Fruit fly (Drosophila melanogaster) whole organism, prepupa: ENCODE measurements around the gene CG13398.

Experiments used
- CG10631 ChIP-seq: fragments of 200-800 bp; sonication (Bioruptor generic); optimal IDR thresholded peaks from 2 replicates; lab custom pipeline; 2016; ENCODE audit warnings: missing biosample characterization, missing genetic modification characterization
- CG10669 ChIP-seq: fragments of 200-800 bp; sonication (Bioruptor generic); optimal IDR thresholded peaks from 3 replicates; lab custom pipeline; 2018; ENCODE audit warnings: missing biosample characterization, mild to moderate bottlenecking, missing genetic modification characterization, moderate library complexity
- CG11294 ChIP-seq: fragments of 200-800 bp; sonication (Bioruptor generic); IDR thresholded peaks from 2 replicates; pipeline ENCODE4 v1.3.6; 2022; ENCODE audit warnings: missing biosample characterization, missing genetic modification characterization
- CG15336 ChIP-seq: fragments of 200-800 bp; sonication (Bioruptor generic); IDR thresholded peaks from 2 replicates; pipeline ENCODE4 v1.3.6; 2022; ENCODE audit warnings: missing biosample characterization, missing genetic modification characterization
- CG1621 ChIP-seq: fragments of 200-800 bp; sonication (Bioruptor generic); optimal IDR thresholded peaks from 3 replicates; lab custom pipeline; 2018; ENCODE audit warnings: missing biosample characterization, mild to moderate bottlenecking, missing genetic modification characterization
- CG16779 ChIP-seq: fragments of 200-800 bp; sonication (Bioruptor generic); optimal IDR thresholded peaks from 3 replicates; lab custom pipeline; 2017; ENCODE audit warnings: missing biosample characterization, mild to moderate bottlenecking, missing genetic modification characterization
- CG3032 ChIP-seq: fragments of 200-800 bp; optimal IDR thresholded peaks from 2 replicates; lab custom pipeline; 2019; ENCODE audit warnings: missing biosample characterization, mild to moderate bottlenecking, missing genetic modification characterization, moderate library complexity
- CG31627 ChIP-seq: fragments of 200-800 bp; sonication (Bioruptor generic); optimal IDR thresholded peaks from 3 replicates; lab custom pipeline; 2016; ENCODE audit warnings: missing biosample characterization, missing genetic modification characterization
- CG32006 ChIP-seq: fragments of 200-800 bp; sonication (Bioruptor generic); optimal IDR thresholded peaks from 3 replicates; lab custom pipeline; 2017; ENCODE audit warnings: missing biosample characterization, mild to moderate bottlenecking, missing genetic modification characterization
- CG34406 ChIP-seq: fragments of 200-800 bp; sonication (Bioruptor generic); optimal IDR thresholded peaks from 3 replicates; lab custom pipeline; 2016; ENCODE audit warnings: missing biosample characterization, missing genetic modification characterization
- CG3919 ChIP-seq: fragments of 200-800 bp; sonication (Bioruptor generic); optimal IDR thresholded peaks from 3 replicates; lab custom pipeline; 2016; ENCODE audit warnings: missing biosample characterization, missing genetic modification characterization
- CG4318 ChIP-seq: fragments of 200-800 bp; sonication (Bioruptor generic); optimal IDR thresholded peaks from 3 replicates; lab custom pipeline; 2017; ENCODE audit warnings: missing biosample characterization, mild to moderate bottlenecking, missing genetic modification characterization
- CG6163 ChIP-seq: fragments of 200-800 bp; sonication (Bioruptor generic); IDR thresholded peaks from 3 replicates; pipeline ENCODE4 v1.3.6; 2022; ENCODE audit warnings: missing biosample characterization, missing genetic modification characterization
- CG6276 ChIP-seq: fragments of 200-800 bp; sonication (Bioruptor generic); optimal IDR thresholded peaks from 2 replicates; lab custom pipeline; 2017; ENCODE audit warnings: missing biosample characterization, mild to moderate bottlenecking, missing genetic modification characterization
- CG6792 ChIP-seq: fragments of 200-800 bp; sonication (Bioruptor generic); optimal IDR thresholded peaks from 3 replicates; lab custom pipeline; 2016; ENCODE audit warnings: missing biosample characterization, missing genetic modification characterization
- CG6808 ChIP-seq: fragments of 200-800 bp; sonication (Bioruptor generic); optimal IDR thresholded peaks from 3 replicates; lab custom pipeline; 2017; ENCODE audit warnings: missing biosample characterization, missing genetic modification characterization, mild to moderate bottlenecking, moderate library complexity, missing genetic modification reagents
- CG6854 ChIP-seq: fragments of 200-800 bp; sonication (Bioruptor generic); optimal IDR thresholded peaks from 2 replicates; lab custom pipeline; 2017; ENCODE audit warnings: missing biosample characterization, mild to moderate bottlenecking, missing genetic modification characterization
- CG7368 ChIP-seq: fragments of 200-800 bp; sonication (Bioruptor generic); optimal IDR thresholded peaks from 3 replicates; lab custom pipeline; 2016; ENCODE audit warnings: missing biosample characterization, missing genetic modification characterization
- CG8119 ChIP-seq: fragments of 200-800 bp; sonication (Bioruptor generic); IDR thresholded peaks from 3 replicates; pipeline ENCODE4 v1.3.6; 2022; ENCODE audit warnings: missing biosample characterization, missing genetic modification characterization
- CG8319 ChIP-seq: fragments of 200-800 bp; sonication (Bioruptor generic); optimal IDR thresholded peaks from 3 replicates; lab custom pipeline; 2016; ENCODE audit warnings: missing biosample characterization, missing genetic modification characterization
- CG8632 ChIP-seq: fragments of 200-800 bp; sonication (Bioruptor generic); optimal IDR thresholded peaks from 3 replicates; lab custom pipeline; 2016; ENCODE audit warnings: missing biosample characterization, missing genetic modification characterization
- CG9139 ChIP-seq: fragments of 200-800 bp; sonication (Bioruptor generic); optimal IDR thresholded peaks from 3 replicates; lab custom pipeline; 2017; ENCODE audit warnings: missing biosample characterization, mild to moderate bottlenecking, missing genetic modification characterization
- Eip78C ChIP-seq: fragments of 200-800 bp; sonication (Bioruptor generic); peaks from one replicate; lab custom pipeline; 2016; ENCODE audit warnings: missing biosample characterization, missing genetic modification characterization
- Eip93F ChIP-seq: fragments of 200-800 bp; sonication (Bioruptor generic); optimal IDR thresholded peaks from 2 replicates; lab custom pipeline; 2016; ENCODE audit warnings: missing biosample characterization, mild to moderate bottlenecking, missing genetic modification characterization
- Ets21C ChIP-seq: fragments of 200-800 bp; sonication (Bioruptor generic); optimal IDR thresholded peaks from 3 replicates; lab custom pipeline; 2016; ENCODE audit warnings: missing biosample characterization, missing genetic modification characterization
- Gug ChIP-seq: fragments of 200-800 bp; sonication (Bioruptor generic); IDR thresholded peaks from 2 replicates; pipeline ENCODE4 v1.3.6; 2022; ENCODE audit warnings: missing biosample characterization, missing genetic modification characterization
- Hr39 ChIP-seq: fragments of 200-800 bp; sonication (Bioruptor generic); optimal IDR thresholded peaks from 2 replicates; lab custom pipeline; 2016; ENCODE audit warnings: missing biosample characterization, missing genetic modification characterization
- Hr4 ChIP-seq: fragments of 200-800 bp; sonication (Bioruptor generic); optimal IDR thresholded peaks from 3 replicates; lab custom pipeline; 2016; ENCODE audit warnings: missing biosample characterization, missing genetic modification characterization
- Lpt ChIP-seq: fragments of 200-800 bp; sonication (Bioruptor generic); optimal IDR thresholded peaks from 3 replicates; lab custom pipeline; 2016; ENCODE audit warnings: missing biosample characterization, missing genetic modification characterization
- Met ChIP-seq: fragments of 200-800 bp; sonication (Bioruptor generic); optimal IDR thresholded peaks from 3 replicates; lab custom pipeline; 2016; ENCODE audit warnings: missing biosample characterization, missing genetic modification characterization
- Smox ChIP-seq: fragments of 200-800 bp; sonication (Bioruptor generic); optimal IDR thresholded peaks from 3 replicates; lab custom pipeline; 2016; ENCODE audit warnings: missing biosample characterization, missing genetic modification characterization
- Sox102F ChIP-seq: fragments of 200-800 bp; sonication (Bioruptor generic); optimal IDR thresholded peaks from 2 replicates; lab custom pipeline; 2016; ENCODE audit warnings: missing biosample characterization, mild to moderate bottlenecking, missing genetic modification characterization
- Sox14 ChIP-seq: fragments of 200-800 bp; sonication (Bioruptor generic); optimal IDR thresholded peaks from 3 replicates; lab custom pipeline; 2016; ENCODE audit warnings: missing biosample characterization, missing genetic modification characterization
- Sox15 ChIP-seq: fragments of 200-800 bp; sonication (Bioruptor generic); optimal IDR thresholded peaks from 3 replicates; lab custom pipeline; 2016; ENCODE audit warnings: missing biosample characterization, missing genetic modification characterization
- acj6 ChIP-seq: fragments of 200-800 bp; sonication (Bioruptor generic); optimal IDR thresholded peaks from 3 replicates; lab custom pipeline; 2016; ENCODE audit warnings: missing biosample characterization, missing genetic modification characterization
- cyc ChIP-seq: fragments of 200-800 bp; sonication (Bioruptor generic); optimal IDR thresholded peaks from 3 replicates; lab custom pipeline; 2016; ENCODE audit warnings: missing biosample characterization, missing genetic modification characterization
- dac ChIP-seq: fragments of 200-800 bp; sonication (Bioruptor generic); optimal IDR thresholded peaks from 2 replicates; lab custom pipeline; 2017; ENCODE audit warnings: missing biosample characterization, mild to moderate bottlenecking, missing genetic modification characterization
- dsx ChIP-seq: fragments of 200-800 bp; optimal IDR thresholded peaks from 3 replicates; lab custom pipeline; 2019; ENCODE audit warnings: missing biosample characterization, mild to moderate bottlenecking, missing genetic modification characterization, moderate library complexity; ENCODE audit not compliant: poor library complexity, severe bottlenecking
- eg ChIP-seq: fragments of 200-800 bp; sonication (Bioruptor generic); IDR thresholded peaks from 3 replicates; pipeline ENCODE4 v1.3.6; 2022; ENCODE audit warnings: missing biosample characterization, missing genetic modification characterization
- esn ChIP-seq: fragments of 200-800 bp; sonication (Bioruptor generic); optimal IDR thresholded peaks from 2 replicates; lab custom pipeline; 2016; ENCODE audit warnings: missing biosample characterization, mild to moderate bottlenecking, missing genetic modification characterization, moderate library complexity
- fd59A ChIP-seq: fragments of 200-800 bp; sonication (Bioruptor generic); optimal IDR thresholded peaks from 2 replicates; lab custom pipeline; 2017; ENCODE audit warnings: missing biosample characterization, mild to moderate bottlenecking, missing genetic modification characterization, missing genetic modification reagents
- fkh ChIP-seq: fragments of 200-800 bp; sonication (Bioruptor generic); optimal IDR thresholded peaks from 3 replicates; lab custom pipeline; 2017; ENCODE audit warnings: missing biosample characterization, mild to moderate bottlenecking, missing genetic modification characterization, moderate library complexity
- lz ChIP-seq: fragments of 200-800 bp; sonication (Bioruptor generic); optimal IDR thresholded peaks from 3 replicates; lab custom pipeline; 2016; ENCODE audit warnings: missing biosample characterization, missing genetic modification characterization
- net ChIP-seq: fragments of 200-800 bp; sonication (Bioruptor generic); optimal IDR thresholded peaks from 3 replicates; lab custom pipeline; 2016; ENCODE audit warnings: missing biosample characterization, missing genetic modification characterization
- salr ChIP-seq, 2 experiments: fragments of 200-800 bp; sonication (Bioruptor generic); optimal IDR thresholded peaks; 3 replicates each; lab custom pipeline; 2016 to 2018; ENCODE audit warnings: missing biosample characterization in 2 of 2, missing genetic modification characterization in 2 of 2, mild to moderate bottlenecking in 1 of 2
- spab ChIP-seq: fragments of 200-800 bp; sonication (Bioruptor generic); optimal IDR thresholded peaks from 2 replicates; lab custom pipeline; 2017; ENCODE audit warnings: missing biosample characterization, mild to moderate bottlenecking, missing genetic modification characterization, missing genetic modification reagents
- ss ChIP-seq, 2 experiments: fragments of 200-800 bp; sonication (Bioruptor generic); optimal IDR thresholded peaks; 2 replicates in 1 of 2; 3 replicates in 1 of 2; lab custom pipeline; 2017 to 2018; ENCODE audit warnings: mild to moderate bottlenecking in 2 of 2, missing biosample characterization in 2 of 2, missing genetic modification characterization in 2 of 2, moderate library complexity in 1 of 2
- topi ChIP-seq: fragments of 200-800 bp; sonication (Bioruptor generic); optimal IDR thresholded peaks from 3 replicates; lab custom pipeline; 2016; ENCODE audit warnings: missing biosample characterization, missing genetic modification characterization
- vri ChIP-seq: fragments of 200-800 bp; sonication (Bioruptor generic); optimal IDR thresholded peaks from 3 replicates; lab custom pipeline; 2016; ENCODE audit warnings: missing biosample characterization, mild to moderate bottlenecking, missing genetic modification characterization

The CG13398 gene

dm6 chr2L:8414887-8415883 lies at the start of gene CG13398, which contains the start of gene Akap200:
Gene CG13398, minus strand, starts transcription at chr2L:8415256.
Gene Akap200, plus strand, starts transcription at chr2L:8415690.
- TF ChIP-seq Hr39 (GFP tag; lab: Kevin White, UChicago) (no peak), ss (GFP tag; optimal IDR thresholded peaks at IDR 0.05; lab: Kevin White, UChicago) (peak; percentile 6 to 45), CG3919 (peak; percentile 18), dac (GFP tag; lab: Kevin White, UChicago) (no peak), net (peak; percentile 46), dsx (GFP tag; lab: Kevin White, UChicago) (peak; percentile 2), CG6163 (GFP tag; lab: Robert Waterston, UW) (peak; percentile 68; the same call in 1 of the 3 replicates), topi (GFP tag; lab: Kevin White, UChicago) (peak; percentile 24), CG8119 (GFP tag; lab: Robert Waterston, UW) (peak; percentile 55; the same call in 1 of the 3 replicates), CG9139 (GFP tag; lab: Kevin White, UChicago) (no peak), vri (GFP tag; lab: Kevin White, UChicago) (peak; percentile 58), Sox14 (GFP tag; lab: Kevin White, UChicago) (no peak), CG32006 (GFP tag; lab: Kevin White, UChicago) (no peak), eg (no peak), Sox15 (no peak), CG15336 (GFP tag; lab: Robert Waterston, UW) (no peak; the same call in 1 of the 2 replicates), CG6808 (GFP tag; lab: Kevin White, UChicago) (peak; percentile 39), lz (GFP tag; lab: Kevin White, UChicago) (peak; percentile 22), Hr4 (peak; percentile 48), CG16779 (tag; lab: Kevin White, UChicago) (no peak), esn (peak; percentile 71), Eip93F (no peak), CG8319 (GFP tag; lab: Kevin White, UChicago) (no peak), CG3032 (tag; lab: Kevin White, UChicago) (peak; percentile 48), Sox102F (peak; percentile 35), Ets21C (GFP tag; lab: Kevin White, UChicago) (peak; percentile 12), CG6854 (GFP tag; lab: Kevin White, UChicago) (peak; percentile 41), CG34406 (GFP tag; lab: Kevin White, UChicago) (peak; percentile 53), cyc (GFP tag; lab: Kevin White, UChicago) (peak; percentile 27), CG4318 (GFP tag; lab: Kevin White, UChicago) (no peak), CG1621 (tag; lab: Kevin White, UChicago) (no peak), Gug (GFP tag; lab: Robert Waterston, UW) (no peak), Eip78C (GFP tag; lab: Kevin White, UChicago) (peak; percentile 76), Met (GFP tag; lab: Kevin White, UChicago) (peak; percentile 38), CG6276 (GFP tag; lab: Kevin White, UChicago) (no peak), spab (GFP tag; lab: Kevin White, UChicago) (no peak), CG6792 (GFP tag; lab: Kevin White, UChicago) (peak; percentile 7), fkh (GFP tag; lab: Kevin White, UChicago) (peak; percentile 78), CG11294 (GFP tag; lab: Robert Waterston, UW) (no peak; the same call in 1 of the 2 replicates), CG10631 (GFP tag; lab: Kevin White, UChicago) (peak; percentile 64), fd59A (GFP tag; lab: Kevin White, UChicago) (no peak), Smox (GFP tag; lab: Kevin White, UChicago) (no peak), CG10669 (no peak), CG31627 (peak; percentile 47), salr (GFP tag; optimal IDR thresholded peaks at IDR 0.05; lab: Kevin White, UChicago) (no peak), Lpt (no peak), CG7368 (GFP tag; lab: Kevin White, UChicago) (peak; percentile 25), CG8632 (GFP tag; lab: Kevin White, UChicago) (peak; percentile 34), acj6 (GFP tag; lab: Kevin White, UChicago) (no peak)
